Worm (Caenorhabditis elegans): ENCODE data around the gene gskl-1.

Gene gskl-1

ce11 chrII:10988575-10988974 lies 41.2 kb downstream of the gskl-1 start:
- TF ChIP-seq unc-55 (GFP tag; optimal IDR thresholded peaks at IDR 0.05) = peak; percentile 91
- no peak for TF ChIP-seq ceh-31 (tag; optimal IDR thresholded peaks at IDR 0.05)

- TF ChIP-seq ama-1 (optimal IDR thresholded peaks at IDR 0.05) (no peak), zip-5 (tag; optimal IDR thresholded peaks at IDR 0.05) (no peak), ztf-16 (tag; optimal IDR thresholded peaks at IDR 0.05) (no peak), tbx-2 (tag; optimal IDR thresholded peaks at IDR 0.05) (peak; percentile 1), npax-4 (tag; optimal IDR thresholded peaks at IDR 0.05) (no peak)
Measured at ce11 chrII:10989180-10989579, 41.8 kb downstream of the gskl-1 start.

DNA sequence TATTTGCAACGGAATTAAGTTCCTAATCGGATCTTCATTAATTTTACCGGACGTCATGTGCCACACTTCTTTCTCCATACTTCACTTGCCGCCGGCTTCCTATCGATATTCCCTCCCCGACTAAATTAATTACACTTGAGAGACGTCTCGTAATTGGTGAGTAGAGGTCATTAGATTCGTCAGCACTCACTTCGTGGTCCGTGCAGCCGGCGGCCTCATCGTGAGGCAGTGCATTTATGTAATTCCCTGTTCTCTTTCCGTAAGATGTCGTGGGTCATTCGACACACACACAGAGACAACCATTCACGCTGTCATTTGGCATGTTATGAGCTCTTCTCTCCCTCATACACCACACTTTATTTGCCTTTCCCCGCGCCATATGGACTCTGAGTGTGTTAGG lies 43.2 kb downstream of the gskl-1 start:
- TF ChIP-seq odd-2 (tag; optimal IDR thresholded peaks at IDR 0.05) (no peak), ceh-31 (tag; optimal IDR thresholded peaks at IDR 0.05) (peak; percentile 74), npax-4 (tag; optimal IDR thresholded peaks at IDR 0.05) (no peak), hlh-13 (GFP tag; optimal IDR thresholded peaks at IDR 0.05) (no peak), ceh-34 (tag; optimal IDR thresholded peaks at IDR 0.05) (no peak), hlh-8 (tag; optimal IDR thresholded peaks at IDR 0.05) (no peak), sox-4 (tag; optimal IDR thresholded peaks at IDR 0.05) (no peak), elt-4 (tag; optimal IDR thresholded peaks at IDR 0.05) (no peak), ceh-48 (tag; optimal IDR thresholded peaks at IDR 0.05) (peak; percentile 2), Y22D7AL.16 (tag; optimal IDR thresholded peaks at IDR 0.05) (no peak), T23F11.4 (GFP tag; optimal IDR thresholded peaks at IDR 0.05) (no peak), ceh-14 (tag; optimal IDR thresholded peaks at IDR 0.05) (peak; percentile 66), ref-2 (tag; optimal IDR thresholded peaks at IDR 0.05) (no peak), unc-42 (tag; optimal IDR thresholded peaks at IDR 0.05) (peak; percentile 99), pat-9 (tag; optimal IDR thresholded peaks at IDR 0.05) (no peak), ceh-24 (tag; optimal IDR thresholded peaks at IDR 0.05) (no peak), fax-1 (tag; optimal IDR thresholded peaks at IDR 0.05) (no peak), madf-2 (tag; optimal IDR thresholded peaks at IDR 0.05) (no peak), nhr-11 (tag; optimal IDR thresholded peaks at IDR 0.05) (no peak), ztf-16 (tag; optimal IDR thresholded peaks at IDR 0.05) (no peak), tbx-2 (tag; optimal IDR thresholded peaks at IDR 0.05) (peak; percentile 52), ttx-3 (tag; optimal IDR thresholded peaks at IDR 0.05) (peak; percentile 39), pqm-1 (tag; optimal IDR thresholded peaks at IDR 0.05) (no peak)

DNA sequence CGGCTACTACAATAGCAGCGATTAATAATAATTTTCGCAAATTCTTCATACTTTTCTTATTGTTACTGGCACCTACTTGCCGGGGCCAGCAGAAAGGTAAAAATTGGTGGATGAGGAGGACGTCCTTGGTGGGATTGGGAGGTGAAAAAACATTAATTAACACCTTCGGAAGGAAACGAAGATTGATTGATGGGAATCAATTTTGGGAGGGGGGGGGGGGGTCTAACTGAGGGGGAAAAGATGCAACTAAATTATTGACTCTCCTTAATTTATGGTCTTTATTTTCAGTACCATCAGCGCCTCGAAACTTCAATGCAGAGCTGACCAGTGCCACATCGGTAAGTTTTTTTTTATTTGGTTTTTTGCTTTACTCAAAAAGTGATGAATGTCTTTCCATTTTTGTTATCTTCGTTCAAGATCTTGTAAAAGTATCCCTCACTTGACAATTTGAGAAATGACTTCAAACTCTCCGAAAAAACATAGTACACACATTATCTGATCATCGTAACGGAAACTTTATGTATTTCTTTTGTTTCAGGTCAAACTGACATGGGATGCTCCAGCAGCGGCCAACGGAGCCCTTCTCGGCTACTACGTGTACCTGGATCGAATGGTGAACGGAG lies 46.4 kb downstream of the gskl-1 start:
- TF ChIP-seq pha-2 (tag; optimal IDR thresholded peaks at IDR 0.05) (no peak), npax-4 (tag; optimal IDR thresholded peaks at IDR 0.05) (no peak), fax-1 (tag; optimal IDR thresholded peaks at IDR 0.05) (no peak), pros-1 (tag; optimal IDR thresholded peaks at IDR 0.05) (no peak), nhr-11 (tag; optimal IDR thresholded peaks at IDR 0.05) (no peak)

ce11 chrII:10995600-10995999 lies 48.2 kb downstream of the gskl-1 start:
- TF ChIP-seq ceh-48 (tag; optimal IDR thresholded peaks at IDR 0.05) = no peak
- no peak for TF ChIP-seq pax-1 (tag; optimal IDR thresholded peaks at IDR 0.05)

Measured in whole organism, late embryonic.